Fruit fly (Drosophila melanogaster) whole organism, wandering third instar larva: Measurements from ENCODE around the gene CG3434.
A peak's percentile ranks its signal among the peaks of the same experiment; 100 is the strongest.

Source experiments
- Abd-B ChIP-seq: fragments of >200 bp; optimal IDR thresholded peaks from 2 replicates; lab custom pipeline; 2017; ENCODE audit warnings: missing biosample characterization, missing genetic modification characterization
- CG32264 ChIP-seq: fragments of 200-800 bp; sonication (Bioruptor generic); optimal IDR thresholded peaks from 2 replicates; lab custom pipeline; 2016; ENCODE audit warnings: missing biosample characterization, missing genetic modification characterization
- CG9705 ChIP-seq: fragments of 200-800 bp; sonication (Bioruptor generic); optimal IDR thresholded peaks from 2 replicates; lab custom pipeline; 2018; ENCODE audit warnings: missing biosample characterization, mild to moderate bottlenecking, missing genetic modification characterization
- CrebA ChIP-seq: fragments of 200-800 bp; sonication (Bioruptor generic); optimal IDR thresholded peaks from 2 replicates; lab custom pipeline; 2016; ENCODE audit warnings: missing biosample characterization, mild to moderate bottlenecking, missing genetic modification characterization, borderline replicate concordance
- Dfd ChIP-seq: fragments of >200 bp; optimal IDR thresholded peaks from 2 replicates; lab custom pipeline; 2017; ENCODE audit warnings: missing biosample characterization, missing genetic modification characterization
- Dif ChIP-seq: fragments of 200-275, 200-300 bp; sonication (Bioruptor generic); optimal IDR thresholded peaks from 2 replicates; lab custom pipeline; 2018; ENCODE audit warnings: missing biosample characterization, missing genetic modification characterization; ENCODE audit not compliant: partially characterized antibody
- GATAd ChIP-seq: sonication (Bioruptor generic); optimal IDR thresholded peaks from 2 replicates; lab custom pipeline; 2016; ENCODE audit warnings: missing biosample characterization, missing genetic modification characterization
- HLH106 ChIP-seq: fragments of 200-800 bp; optimal IDR thresholded peaks from 3 replicates; lab custom pipeline; 2019; ENCODE audit warnings: missing biosample characterization, mild to moderate bottlenecking, missing genetic modification characterization, moderate library complexity
- Hnf4 ChIP-seq: fragments of 200-800 bp; sonication (Bioruptor generic); optimal IDR thresholded peaks from 2 replicates; lab custom pipeline; 2016; ENCODE audit warnings: missing biosample characterization, mild to moderate bottlenecking, missing genetic modification characterization
- Hr78 ChIP-seq: fragments of >200 bp; optimal IDR thresholded peaks from 2 replicates; lab custom pipeline; 2017; ENCODE audit warnings: missing biosample characterization, missing genetic modification characterization
- Hr83 ChIP-seq: fragments of 200-300 bp; sonication (Bioruptor generic); optimal IDR thresholded peaks from 2 replicates; lab custom pipeline; 2016; ENCODE audit warnings: missing biosample characterization, mild to moderate bottlenecking, missing genetic modification characterization, moderate library complexity; ENCODE audit not compliant: poor library complexity, severe bottlenecking
- Jra ChIP-seq: sonication (Bioruptor generic); optimal IDR thresholded peaks from 2 replicates; lab custom pipeline; 2016; ENCODE audit warnings: missing biosample characterization, missing genetic modification characterization
- Mio ChIP-seq: sonication (Bioruptor generic); optimal IDR thresholded peaks from 2 replicates; lab custom pipeline; 2016; ENCODE audit warnings: missing biosample characterization, missing genetic modification characterization
- Myc ChIP-seq: fragments of >200 bp; optimal IDR thresholded peaks from 2 replicates; lab custom pipeline; 2017
- N ChIP-seq: fragments of >200 bp; optimal IDR thresholded peaks from 2 replicates; lab custom pipeline; 2018; ENCODE audit warnings: missing biosample characterization, missing external identifiers, missing genetic modification characterization
- OdsH ChIP-seq: fragments of 200-800 bp; sonication (Bioruptor generic); optimal IDR thresholded peaks from 2 replicates; lab custom pipeline; 2016; ENCODE audit warnings: missing biosample characterization, mild to moderate bottlenecking, missing genetic modification characterization
- Rel ChIP-seq, 2 experiments: fragments of 200-800 bp; sonication (Bioruptor generic) in 1 of 2; optimal IDR thresholded peaks; 2 replicates in 1 of 2; 3 replicates in 1 of 2; lab custom pipeline; 2016 to 2019; ENCODE audit warnings: mild to moderate bottlenecking in 2 of 2, missing biosample characterization in 2 of 2, missing genetic modification characterization in 2 of 2, moderate library complexity in 1 of 2
- Sp1 ChIP-seq: fragments of 200-800 bp; sonication (Bioruptor generic); optimal IDR thresholded peaks from 3 replicates; lab custom pipeline; 2019; ENCODE audit warnings: missing biosample characterization, mild to moderate bottlenecking, missing genetic modification characterization, moderate library complexity
- Vsx2 ChIP-seq: fragments of 200-300, 225-300 bp; sonication (Bioruptor generic); optimal IDR thresholded peaks from 2 replicates; lab custom pipeline; 2018; ENCODE audit warnings: missing biosample characterization, missing genetic modification characterization; ENCODE audit not compliant: partially characterized antibody
- br ChIP-seq: fragments of 200-800 bp; sonication (Bioruptor generic); optimal IDR thresholded peaks from 2 replicates; lab custom pipeline; 2016; ENCODE audit warnings: missing biosample characterization, missing genetic modification characterization
- brk ChIP-seq: fragments of 200-800 bp; sonication (Bioruptor generic); optimal IDR thresholded peaks from 2 replicates; lab custom pipeline; 2016; ENCODE audit warnings: missing biosample characterization, mild to moderate bottlenecking, missing genetic modification characterization
- dl ChIP-seq, 2 experiments: fragments of 175-275, 200-275 bp in 1 of 2; fragments of 200-275 bp in 1 of 2; sonication (Bioruptor generic); optimal IDR thresholded peaks; lab custom pipeline; 2018; ENCODE audit warnings: mild to moderate bottlenecking in 2 of 2, missing biosample characterization in 2 of 2, missing genetic modification characterization in 2 of 2, moderate library complexity in 2 of 2; ENCODE audit not compliant: partially characterized antibody in 2 of 2, insufficient read depth in 1 of 2
- dmrt93B ChIP-seq: fragments of 200-800 bp; sonication (Bioruptor generic); optimal IDR thresholded peaks from 2 replicates; lab custom pipeline; 2018; ENCODE audit warnings: missing biosample characterization, mild to moderate bottlenecking, missing genetic modification characterization
- dsf ChIP-seq: sonication (Bioruptor generic); optimal IDR thresholded peaks from 2 replicates; lab custom pipeline; 2016; ENCODE audit warnings: missing biosample characterization, missing genetic modification characterization, borderline replicate concordance
- ey ChIP-seq: fragments of 200-800 bp; sonication (Bioruptor generic); optimal IDR thresholded peaks from 2 replicates; lab custom pipeline; 2016; ENCODE audit warnings: missing biosample characterization, missing genetic modification characterization
- foxo ChIP-seq, 2 experiments: fragments of 200-800 bp; sonication (Bioruptor generic); optimal IDR thresholded peaks; 2 replicates in 1 of 2; 3 replicates in 1 of 2; lab custom pipeline; 2016 to 2017; ENCODE audit warnings: missing biosample characterization in 2 of 2, missing genetic modification characterization in 2 of 2
- fru ChIP-seq: fragments of 200-800 bp; sonication (Bioruptor generic); optimal IDR thresholded peaks from 3 replicates; lab custom pipeline; 2016; ENCODE audit warnings: missing biosample characterization, mild to moderate bottlenecking, missing genetic modification characterization
- h ChIP-seq: fragments of 200-800 bp; sonication (Bioruptor generic); optimal IDR thresholded peaks from 3 replicates; lab custom pipeline; 2016; ENCODE audit warnings: missing biosample characterization, mild to moderate bottlenecking, missing genetic modification characterization
- jim ChIP-seq: fragments of 175-275, 200-325 bp; sonication (Bioruptor generic); optimal IDR thresholded peaks from 2 replicates; lab custom pipeline; 2016; ENCODE audit warnings: missing biosample characterization, mild to moderate bottlenecking, missing genetic modification characterization
- lola ChIP-seq: fragments of >200 bp; optimal IDR thresholded peaks from 2 replicates; lab custom pipeline; 2017; ENCODE audit warnings: missing biosample characterization, missing genetic modification characterization
- pan ChIP-seq: fragments of >200 bp; optimal IDR thresholded peaks from 2 replicates; lab custom pipeline; 2017
- psq ChIP-seq: fragments of 200-800 bp; sonication (Bioruptor generic); optimal IDR thresholded peaks from 3 replicates; lab custom pipeline; 2017; ENCODE audit warnings: missing biosample characterization, mild to moderate bottlenecking, missing genetic modification characterization, moderate library complexity
- rgr ChIP-seq: fragments of 200-800 bp; sonication (Bioruptor generic); optimal IDR thresholded peaks from 3 replicates; lab custom pipeline; 2016; ENCODE audit warnings: missing biosample characterization, mild to moderate bottlenecking, missing genetic modification characterization
- sage ChIP-seq: fragments of 200-800 bp; sonication (Bioruptor generic); optimal IDR thresholded peaks from 2 replicates; lab custom pipeline; 2016; ENCODE audit warnings: missing biosample characterization, mild to moderate bottlenecking, missing genetic modification characterization
- sv ChIP-seq: fragments of 200-800 bp; sonication (Bioruptor generic); optimal IDR thresholded peaks from 3 replicates; lab custom pipeline; 2016; ENCODE audit warnings: missing biosample characterization, missing genetic modification characterization
- tai ChIP-seq: sonication (Bioruptor generic); optimal IDR thresholded peaks from 2 replicates; lab custom pipeline; 2016; ENCODE audit warnings: missing biosample characterization, missing genetic modification characterization
- usp ChIP-seq: fragments of >200 bp; optimal IDR thresholded peaks from 2 replicates; lab custom pipeline; 2017; ENCODE audit warnings: missing biosample characterization, missing genetic modification characterization
- woc ChIP-seq: sonication (Bioruptor generic); optimal IDR thresholded peaks from 2 replicates; lab custom pipeline; 2016; ENCODE audit warnings: missing biosample characterization, mild to moderate bottlenecking, missing genetic modification characterization

CG3434 gene

dm6 chr3L:9505713-9506062 lies 45.1 kb upstream of the CG3434 start:
- TF ChIP-seq sv (no peak), h (GFP tag; lab: Kevin White, UChicago) (no peak), CrebA (GFP tag; lab: Kevin White, UChicago) (no peak), lola (GFP tag; lab: Kevin White, UChicago) (no peak), dl (GFP tag; optimal IDR thresholded peaks at IDR 0.05; lab: Kevin White, UChicago; ENCODE audit: insufficient read depth in 1 of 2, partially characterized antibody in 2 of 2) (no peak), psq (GFP tag; lab: Kevin White, UChicago) (no peak), N (GFP tag; lab: Kevin White, UChicago) (no peak), CG9705 (no peak), Dfd (GFP tag; lab: Kevin White, UChicago) (no peak), pan (no peak), fru (GFP tag; lab: Kevin White, UChicago) (no peak), dmrt93B (no peak), Sp1 (GFP tag; lab: Kevin White, UChicago) (no peak), foxo (GFP tag; optimal IDR thresholded peaks at IDR 0.05; lab: Kevin White, UChicago) (no peak), Rel (GFP tag; optimal IDR thresholded peaks at IDR 0.05; lab: Kevin White, UChicago) (no peak), Rel (tag; optimal IDR thresholded peaks at IDR 0.05; lab: Kevin White, UChicago) (no peak), Abd-B (GFP tag; lab: Kevin White, UChicago) (no peak), sage (no peak), br (GFP tag; lab: Kevin White, UChicago) (no peak), Jra (no peak), rgr (GFP tag; lab: Kevin White, UChicago) (no peak)

dm6 chr3L:9505007-9505712 lies 44.6 kb upstream of the CG3434 start, which contains the start of gene path:
path (minus strand) TSS chr3L:9505328.
- TF ChIP-seq Abd-B (GFP tag; lab: Kevin White, UChicago) (no peak), Sp1 (GFP tag; lab: Kevin White, UChicago) (peak; percentile 65), Hr78 (GFP tag; lab: Kevin White, UChicago) (no peak), sage (no peak), dmrt93B (no peak), N (GFP tag; lab: Kevin White, UChicago) (no peak), fru (GFP tag; lab: Kevin White, UChicago) (peak; percentile 4), jim (GFP tag; lab: Kevin White, UChicago) (peak; percentile 37), br (GFP tag; lab: Kevin White, UChicago) (no peak), Hnf4 (GFP tag; lab: Kevin White, UChicago) (peak; percentile 39), dl (GFP tag; optimal IDR thresholded peaks at IDR 0.05; lab: Kevin White, UChicago; ENCODE audit: insufficient read depth in 1 of 2, partially characterized antibody in 2 of 2) (no peak), CG9705 (no peak), dsf (no peak), foxo (GFP tag; optimal IDR thresholded peaks at IDR 0.05; lab: Kevin White, UChicago) (peak in 1 of 2 experiments; percentile 27), Hr83 (GFP tag; lab: Kevin White, UChicago) (peak; percentile 65), lola (GFP tag; lab: Kevin White, UChicago) (no peak), pan (no peak), ey (GFP tag; lab: Kevin White, UChicago) (no peak), rgr (GFP tag; lab: Kevin White, UChicago) (peak; percentile 8), sv (no peak), GATAd (no peak), HLH106 (tag; lab: Kevin White, UChicago) (peak; percentile 58), Dif (peak; percentile 27), Jra (peak; percentile 14), brk (no peak), h (GFP tag; lab: Kevin White, UChicago) (no peak), Rel (GFP tag; optimal IDR thresholded peaks at IDR 0.05; lab: Kevin White, UChicago) (no peak), Rel (tag; optimal IDR thresholded peaks at IDR 0.05; lab: Kevin White, UChicago) (peak; percentile 49), Dfd (GFP tag; lab: Kevin White, UChicago) (no peak), tai (GFP tag; lab: Kevin White, UChicago) (peak; percentile 42), CG32264 (no peak), CrebA (GFP tag; lab: Kevin White, UChicago) (no peak), Vsx2 (GFP tag; lab: Kevin White, UChicago) (no peak), OdsH (no peak), Myc (peak; percentile 90), usp (GFP tag; lab: Kevin White, UChicago) (no peak), psq (GFP tag; lab: Kevin White, UChicago) (no peak), Mio (GFP tag; lab: Kevin White, UChicago) (no peak), woc (GFP tag; lab: Kevin White, UChicago) (peak; percentile 35)
